Fruit fly (Drosophila melanogaster): ENCODE results near the gene alpha-Man-Ib.

Gene alpha-Man-Ib

DNA sequence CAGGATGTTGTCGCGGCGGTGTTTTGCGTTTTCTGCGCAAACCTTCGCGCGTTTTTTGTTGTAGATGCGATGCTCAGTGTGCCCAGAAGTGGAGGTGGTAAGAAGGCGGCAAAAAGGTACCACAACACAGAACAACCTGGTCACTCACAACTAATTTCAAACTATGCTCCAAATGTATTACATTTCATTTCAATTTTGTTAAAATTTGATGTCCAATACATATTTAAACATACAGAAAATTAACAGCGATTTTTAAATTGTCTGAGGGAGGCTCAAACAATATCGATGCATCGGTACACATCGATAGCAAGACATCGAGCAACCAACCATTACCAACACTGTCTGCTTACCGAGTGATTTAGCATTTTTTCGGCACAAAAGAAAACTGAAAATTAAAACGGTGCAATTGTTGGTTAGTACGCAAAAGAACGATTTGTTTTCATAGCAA is 40.6 kb upstream of the alpha-Man-Ib start, which contains the start of the genes Slbp and Rpn2 (continued):
- peak; percentile 8 for TF ChIP-seq CG17385 (GFP tag; optimal IDR thresholded peaks at IDR 0.05)
- peak; percentile 20 for TF ChIP-seq tin (GFP tag; optimal IDR thresholded peaks at IDR 0.05)
- TF ChIP-seq knrl (GFP tag; IDR thresholded peaks at IDR 0.05; ENCODE audit: partially characterized antibody) = peak; percentile 94
- 0 out of 2 replicates have a peak, but pooled peaks have one; percentile 20 for TF ChIP-seq CG31441 (GFP tag; IDR thresholded peaks at IDR 0.05)
- TF ChIP-seq Ptx1 (GFP tag; IDR thresholded peaks at IDR 0.05) = no peak
- TF ChIP-seq Max (GFP tag; optimal IDR thresholded peaks at IDR 0.05) = peak; percentile 43
- TF ChIP-seq CG10979 (tag; optimal IDR thresholded peaks at IDR 0.05) = peak; percentile 13
- peak; percentile 1 for TF ChIP-seq CG10209 (GFP tag; optimal IDR thresholded peaks at IDR 0.05)
- no peak for TF ChIP-seq Nf-YB (GFP tag; optimal IDR thresholded peaks at IDR 0.05)
- peak; percentile 45 for TF ChIP-seq Dip3 (GFP tag; optimal IDR thresholded peaks at IDR 0.05)
- peak; percentile 18; the same call in 1 of the 2 replicates for TF ChIP-seq CG11085 (GFP tag; IDR thresholded peaks at IDR 0.05)
- peak; percentile 10 for TF ChIP-seq caup (GFP tag; optimal IDR thresholded peaks at IDR 0.05; ENCODE audit: severe bottlenecking)
- peak; percentile 54 for TF ChIP-seq CG8290 (GFP tag; optimal IDR thresholded peaks at IDR 0.05)
- peak in 1 of 2 experiments; percentile 64 for TF ChIP-seq CG8290 (tag; optimal IDR thresholded peaks at IDR 0.05)
- no peak for TF ChIP-seq zfh1 (GFP tag; IDR thresholded peaks at IDR 0.05)
- TF ChIP-seq CG7786 (GFP tag; optimal IDR thresholded peaks at IDR 0.05) = peak; percentile 55
- TF ChIP-seq Atf-2 (GFP tag; optimal IDR thresholded peaks at IDR 0.05) = peak; percentile 16
- TF ChIP-seq CG10321 (GFP tag; IDR thresholded peaks at IDR 0.05) = no peak
- TF ChIP-seq CG2129 (GFP tag; IDR thresholded peaks at IDR 0.05; ENCODE audit: partially characterized antibody) = peak; percentile 93
- TF ChIP-seq CG18476 (GFP tag; optimal IDR thresholded peaks at IDR 0.05) = no peak
- TF ChIP-seq CG3847 (GFP tag; IDR thresholded peaks at IDR 0.05) = peak; percentile 80
- TF ChIP-seq HmgD (GFP tag; optimal IDR thresholded peaks at IDR 0.05) = peak; percentile 62
- TF ChIP-seq CG7928 (GFP tag; optimal IDR thresholded peaks at IDR 0.05) = peak; percentile 16
- no peak for TF ChIP-seq CG17568 (GFP tag; optimal IDR thresholded peaks at IDR 0.05)
- no peak for TF ChIP-seq CrebB (tag; optimal IDR thresholded peaks at IDR 0.05)

DNA sequence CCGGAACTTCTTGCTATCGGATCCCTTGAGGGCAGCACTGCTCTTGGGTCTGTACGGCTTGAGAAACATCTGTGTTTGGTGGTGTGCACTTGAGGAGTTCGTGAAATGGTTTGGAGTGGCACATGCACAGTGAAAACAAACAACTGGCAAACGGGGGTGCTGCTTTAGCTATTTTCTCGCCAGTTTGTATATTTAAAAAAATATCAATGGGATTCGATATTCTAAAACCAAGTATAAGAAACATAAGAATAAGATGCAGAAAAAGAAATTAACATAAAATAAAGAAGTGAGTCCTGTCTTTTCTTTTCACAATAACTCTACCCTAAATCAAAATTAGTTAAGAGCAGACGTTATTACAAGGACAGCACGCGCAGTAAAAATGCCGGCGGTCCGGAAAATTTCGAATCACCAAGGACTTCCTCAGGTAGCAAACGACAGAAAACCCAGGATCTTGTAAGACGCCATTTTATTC is 39.0 kb upstream of the alpha-Man-Ib start, which contains the start of gene eIF2D:
Gene eIF2D (minus strand): TSS at position 174 of the 472 bp plus-strand sequence.
- TF ChIP-seq phol (tag; optimal IDR thresholded peaks at IDR 0.05) (peak; percentile 85), onecut (GFP tag; IDR thresholded peaks at IDR 0.05) (peak; percentile 44), gro (GFP tag; optimal IDR thresholded peaks at IDR 0.05) (peak; percentile 5), usp (GFP tag; optimal IDR thresholded peaks at IDR 0.05) (no peak), lab (GFP tag; optimal IDR thresholded peaks at IDR 0.05) (peak; percentile 77), amos (GFP tag; IDR thresholded peaks at IDR 0.05; ENCODE audit: partially characterized antibody) (no peak), CG4730 (GFP tag; IDR thresholded peaks at IDR 0.05) (0 out of 2 replicates have a peak, but pooled peaks have one; percentile 35), dmrt11E (tag; optimal IDR thresholded peaks at IDR 0.05) (peak; percentile 41), CG15269 (tag; optimal IDR thresholded peaks at IDR 0.05) (no peak), Ravus (GFP tag; IDR thresholded peaks at IDR 0.05) (no peak), lbe (GFP tag; optimal IDR thresholded peaks at IDR 0.05) (peak; percentile 24), vfl (GFP tag; optimal IDR thresholded peaks at IDR 0.05) (no peak), CG8478 (optimal IDR thresholded peaks at IDR 0.05) (no peak), CG13424 (tag; optimal IDR thresholded peaks at IDR 0.05) (peak; percentile 62), ap (GFP tag; IDR thresholded peaks at IDR 0.05) (0 out of 2 replicates have a peak, but pooled peaks have one; percentile 21), Meics (GFP tag; optimal IDR thresholded peaks at IDR 0.05) (peak; percentile 72), CG3838 (GFP tag; optimal IDR thresholded peaks at IDR 0.05) (no peak), Dfd (GFP tag; optimal IDR thresholded peaks at IDR 0.05) (no peak), CG10431 (GFP tag; optimal IDR thresholded peaks at IDR 0.05) (no peak), prd (optimal IDR thresholded peaks at IDR 0.05) (no peak), prd (GFP tag; IDR thresholded peaks at IDR 0.05) (peak; percentile 58), NFAT (GFP tag; IDR thresholded peaks at IDR 0.05) (peak; percentile 50; the same call in 1 of the 2 replicates), hkb (optimal IDR thresholded peaks at IDR 0.05) (no peak), hkb (GFP tag; IDR thresholded peaks at IDR 0.05) (peak; percentile 75), knrl (GFP tag; IDR thresholded peaks at IDR 0.05; ENCODE audit: partially characterized antibody) (no peak), nmo (GFP tag; optimal IDR thresholded peaks at IDR 0.05) (peak; percentile 69), CG6254 (GFP tag; optimal IDR thresholded peaks at IDR 0.05) (peak; percentile 43), Fer1 (GFP tag; optimal IDR thresholded peaks at IDR 0.05) (peak; percentile 68)
